Worm (Caenorhabditis elegans): Measurements from ENCODE around the gene F56D6.6.

ce11 chrIV:3899719-3900554 is 3.1 kb upstream of the F56D6.6 start, which contains the start of gene srz-62:
- TF ChIP-seq ceh-14 (tag; optimal IDR thresholded peaks at IDR 0.05) (no peak), ceh-18 (tag; optimal IDR thresholded peaks at IDR 0.05) (no peak), K09A11.1 (tag; optimal IDR thresholded peaks at IDR 0.05; ENCODE audit: insufficient read depth) (no peak), unc-55 (GFP tag; optimal IDR thresholded peaks at IDR 0.05) (no peak), fkh-10 (GFP tag; optimal IDR thresholded peaks at IDR 0.05) (no peak), dmd-4 (tag; optimal IDR thresholded peaks at IDR 0.05; ENCODE audit: borderline replicate concordance) (no peak), F13H6.1 (tag; optimal IDR thresholded peaks at IDR 0.05) (no peak), pqm-1 (tag; optimal IDR thresholded peaks at IDR 0.05) (peak; percentile 82), hlh-30 (tag; optimal IDR thresholded peaks at IDR 0.05; ENCODE audit: insufficient read depth) (no peak), fkh-6 (tag; optimal IDR thresholded peaks at IDR 0.05) (no peak), fax-1 (tag; optimal IDR thresholded peaks at IDR 0.05) (no peak), nfya-1 (tag; optimal IDR thresholded peaks at IDR 0.05) (no peak)
